Worm (Caenorhabditis elegans) whole organism, young adult: ENCODE measurements around the gene ZK757.2.

Experiments used
- F10E7.11 ChIP-seq: sonication (generic microtip); optimal IDR thresholded peaks from 2 replicates; lab custom pipeline; 2017; ENCODE audit warnings: mild to moderate bottlenecking, missing genetic modification characterization, moderate library complexity, missing compliant biosample characterization
- akir-1 ChIP-seq: fragments of 200-800 bp; sonication (Bioruptor generic); optimal IDR thresholded peaks from 2 replicates; lab custom pipeline; 2018; ENCODE audit warnings: mild to moderate bottlenecking, missing genetic modification characterization, moderate library complexity, missing compliant biosample characterization
- dox-1 ChIP-seq: fragments of 200-800 bp; sonication (Bioruptor generic); IDR thresholded peaks from 2 replicates; pipeline ENCODE4 v1.3.6; 2022; ENCODE audit warnings: missing genetic modification reagents, missing genetic modification characterization, missing compliant biosample characterization
- ekl-4 ChIP-seq: fragments of 200-800 bp; sonication (Bioruptor generic); IDR thresholded peaks from 2 replicates; pipeline ENCODE4 v1.3.6; 2022; ENCODE audit warnings: missing genetic modification reagents, missing genetic modification characterization, missing compliant biosample characterization
- lsy-27 ChIP-seq: sonication (generic microtip); optimal IDR thresholded peaks from 2 replicates; lab custom pipeline; 2017; ENCODE audit warnings: missing genetic modification characterization, mild to moderate bottlenecking, missing compliant biosample characterization, antibody characterized with exemption, missing genotype, borderline replicate concordance; ENCODE audit not compliant: insufficient read depth
- nfya-1 ChIP-seq: sonication (generic microtip); optimal IDR thresholded peaks from 2 replicates; lab custom pipeline; 2017; ENCODE audit warnings: antibody characterized with exemption, missing compliant biosample characterization, missing genetic modification characterization, borderline replicate concordance; ENCODE audit not compliant: insufficient read depth
- snpc-3.4 ChIP-seq: sonication (generic microtip); optimal IDR thresholded peaks from 2 replicates; lab custom pipeline; 2017; ENCODE audit warnings: missing genetic modification characterization, mild to moderate bottlenecking, missing compliant biosample characterization, antibody characterized with exemption, moderate library complexity, missing genotype, missing genetic modification reagents
- unc-130 ChIP-seq: sonication (generic microtip); optimal IDR thresholded peaks from 2 replicates; lab custom pipeline; 2016; ENCODE audit warnings: missing genetic modification reagents, missing genetic modification characterization, missing compliant biosample characterization

- no peak for TF ChIP-seq unc-130
- TF ChIP-seq nfya-1 (tag; lab: Kevin White, UChicago): no peak
- TF ChIP-seq F10E7.11 (tag; lab: Kevin White, UChicago): no peak
- TF ChIP-seq snpc-3.4 (tag; lab: Kevin White, UChicago): no peak
- TF ChIP-seq dox-1: no peak
- no peak for TF ChIP-seq ekl-4
- TF ChIP-seq akir-1: no peak
- no peak for TF ChIP-seq lsy-27 (tag; lab: Kevin White, UChicago)
These were observed 35.0 kb downstream of the ZK757.2 start, which contains the start of gene K11H3.5 for ce11 chrIII:9843715-9844114.
